Fruit fly (Drosophila melanogaster): ENCODE data around the gene CG12502.

CG12502 gene

DNA sequence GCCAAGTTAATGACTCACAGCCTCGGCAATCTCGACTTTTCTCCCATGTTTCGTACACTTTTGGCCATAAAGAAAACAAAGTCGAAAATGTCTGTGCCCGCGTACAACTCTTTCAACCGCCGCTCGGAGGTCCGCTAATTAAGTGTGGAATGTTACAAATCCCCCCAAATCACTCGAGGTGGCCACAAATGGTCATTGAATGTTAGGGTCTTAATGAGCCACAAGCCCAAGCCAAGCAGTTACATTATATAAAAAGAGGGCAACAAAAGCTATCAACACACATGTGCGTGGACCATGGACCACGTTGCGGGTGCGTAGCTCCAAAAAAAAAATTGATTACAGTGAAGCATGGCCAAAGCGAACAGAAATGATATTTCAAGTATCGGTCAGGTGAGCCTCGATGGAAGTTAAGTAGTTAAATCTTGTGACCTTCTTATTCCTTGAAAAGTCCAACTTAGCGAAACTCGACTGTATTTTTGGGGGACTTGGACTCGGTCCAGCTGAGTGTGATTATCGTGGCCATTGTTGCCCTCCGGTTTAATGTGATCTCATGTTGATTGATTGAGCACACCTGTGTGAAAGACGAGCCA is 45.8 kb upstream of the CG12502 start (continued):
- peak; percentile 66 for TF ChIP-seq CG2202 (tag; optimal IDR thresholded peaks at IDR 0.05)
- TF ChIP-seq Abd-B (GFP tag; optimal IDR thresholded peaks at IDR 0.05), result peak; percentile 81
- peak; percentile 86 for TF ChIP-seq NfI (GFP tag; optimal IDR thresholded peaks at IDR 0.05)
- peak; percentile 89 for TF ChIP-seq CG2120 (GFP tag; optimal IDR thresholded peaks at IDR 0.05)
- TF ChIP-seq ham (GFP tag; IDR thresholded peaks at IDR 0.05), result peak; percentile 77
- no peak for TF ChIP-seq CG34224 (GFP tag; IDR thresholded peaks at IDR 0.05; ENCODE audit: partially characterized antibody)
- peak; percentile 92 for TF ChIP-seq CG43689 (GFP tag; IDR thresholded peaks at IDR 0.05)
- peak; percentile 83 for TF ChIP-seq nmo (GFP tag; optimal IDR thresholded peaks at IDR 0.05)
- peak; percentile 94 for TF ChIP-seq sens-2 (GFP tag; IDR thresholded peaks at IDR 0.05)
- TF ChIP-seq fd96Cb (tag; optimal IDR thresholded peaks at IDR 0.05), result peak; percentile 85
- peak; percentile 88 for TF ChIP-seq CG11695 (GFP tag; IDR thresholded peaks at IDR 0.05)
- peak; percentile 86 for TF ChIP-seq CG8944 (GFP tag; optimal IDR thresholded peaks at IDR 0.05)
- TF ChIP-seq vvl (GFP tag; IDR thresholded peaks at IDR 0.05), result peak; percentile 97
- peak; percentile 88 for TF ChIP-seq Oaz (GFP tag; IDR thresholded peaks at IDR 0.05)
- peak; percentile 83 for TF ChIP-seq Ssrp (tag; optimal IDR thresholded peaks at IDR 0.05)
- TF ChIP-seq aop (GFP tag; IDR thresholded peaks at IDR 0.05), result peak; percentile 90
- TF ChIP-seq CG3163 (GFP tag; optimal IDR thresholded peaks at IDR 0.05), result peak; percentile 66
- peak in 1 of 3 experiments; percentile 59 for TF ChIP-seq lola (GFP tag; optimal IDR thresholded peaks at IDR 0.05)
- peak; percentile 47 for TF ChIP-seq CG31388 (GFP tag; optimal IDR thresholded peaks at IDR 0.05)
- TF ChIP-seq CG17568 (GFP tag; optimal IDR thresholded peaks at IDR 0.05), result peak; percentile 77
- peak; percentile 68 for TF ChIP-seq CG10274 (GFP tag; optimal IDR thresholded peaks at IDR 0.05)
- TF ChIP-seq CG4282 (GFP tag; optimal IDR thresholded peaks at IDR 0.05), result peak; percentile 75
- TF ChIP-seq oc (tag; optimal IDR thresholded peaks at IDR 0.05), result peak; percentile 94
- TF ChIP-seq HmgZ (tag; optimal IDR thresholded peaks at IDR 0.05), result peak; percentile 77
- TF ChIP-seq CkIIα-i1 (GFP tag; IDR thresholded peaks at IDR 0.05), result no peak
- TF ChIP-seq CG7839 (tag; optimal IDR thresholded peaks at IDR 0.05), result peak; percentile 91
- peak; percentile 73 for TF ChIP-seq emc (GFP tag; optimal IDR thresholded peaks at IDR 0.05)
- TF ChIP-seq Poxn (GFP tag; IDR thresholded peaks at IDR 0.05), result peak; percentile 33; the same call in 1 of the 2 replicates
- TF ChIP-seq ase (GFP tag; IDR thresholded peaks at IDR 0.05), result peak; percentile 95
- peak; percentile 82 for TF ChIP-seq CG4424 (GFP tag; optimal IDR thresholded peaks at IDR 0.05)
- peak; percentile 37 for TF ChIP-seq dmrt11E (tag; optimal IDR thresholded peaks at IDR 0.05)
- peak; percentile 92 for TF ChIP-seq sob (GFP tag; IDR thresholded peaks at IDR 0.05)
- TF ChIP-seq btn (GFP tag; optimal IDR thresholded peaks at IDR 0.05), result peak; percentile 79
- peak; percentile 85 for TF ChIP-seq en (GFP tag; optimal IDR thresholded peaks at IDR 0.05)
- peak; percentile 82 for TF ChIP-seq CG12155 (GFP tag; optimal IDR thresholded peaks at IDR 0.05)
- peak; percentile 75 for TF ChIP-seq tio (GFP tag; optimal IDR thresholded peaks at IDR 0.05)
- no peak for TF ChIP-seq CG1832 (GFP tag; optimal IDR thresholded peaks at IDR 0.05)
- TF ChIP-seq pros (GFP tag; optimal IDR thresholded peaks at IDR 0.05), result peak; percentile 3
- TF ChIP-seq CG14014 (GFP tag; IDR thresholded peaks at IDR 0.05), result peak; percentile 94
- TF ChIP-seq ttk (GFP tag; IDR thresholded peaks at IDR 0.05), result peak; percentile 95
- peak; percentile 90 for TF ChIP-seq CG2678 (tag; optimal IDR thresholded peaks at IDR 0.05)
- TF ChIP-seq ranshi (GFP tag; IDR thresholded peaks at IDR 0.05), result peak; percentile 94
- TF ChIP-seq CG12744 (GFP tag; optimal IDR thresholded peaks at IDR 0.05), result peak; percentile 74
- TF ChIP-seq Six4 (GFP tag; optimal IDR thresholded peaks at IDR 0.05), result peak; percentile 85
- peak; percentile 93 for TF ChIP-seq H2.0 (GFP tag; IDR thresholded peaks at IDR 0.05)
- peak; percentile 95 for TF ChIP-seq gce (GFP tag; IDR thresholded peaks at IDR 0.05)
- TF ChIP-seq org-1 (GFP tag; optimal IDR thresholded peaks at IDR 0.05), result peak; percentile 86
- peak; percentile 86 for TF ChIP-seq al (GFP tag; IDR thresholded peaks at IDR 0.05)
- TF ChIP-seq CG11093 (GFP tag; IDR thresholded peaks at IDR 0.05), result peak; percentile 86
- peak; percentile 82 for TF ChIP-seq ssp (GFP tag; IDR thresholded peaks at IDR 0.05)
- TF ChIP-seq CG3065 (GFP tag; optimal IDR thresholded peaks at IDR 0.05), result peak; percentile 41
